Fruit fly (Drosophila melanogaster) whole organism: ENCODE data around the gene CG33648.

ENCODE experiments used
- CG8478 ChIP-seq: fragments of >200 bp; optimal IDR thresholded peaks from 2 replicates; lab custom pipeline; 2018; ENCODE audit warnings: inconsistent platforms
- psq ChIP-seq: fragments of >200 bp; optimal IDR thresholded peaks from 2 replicates; lab custom pipeline; 2017

DNA sequence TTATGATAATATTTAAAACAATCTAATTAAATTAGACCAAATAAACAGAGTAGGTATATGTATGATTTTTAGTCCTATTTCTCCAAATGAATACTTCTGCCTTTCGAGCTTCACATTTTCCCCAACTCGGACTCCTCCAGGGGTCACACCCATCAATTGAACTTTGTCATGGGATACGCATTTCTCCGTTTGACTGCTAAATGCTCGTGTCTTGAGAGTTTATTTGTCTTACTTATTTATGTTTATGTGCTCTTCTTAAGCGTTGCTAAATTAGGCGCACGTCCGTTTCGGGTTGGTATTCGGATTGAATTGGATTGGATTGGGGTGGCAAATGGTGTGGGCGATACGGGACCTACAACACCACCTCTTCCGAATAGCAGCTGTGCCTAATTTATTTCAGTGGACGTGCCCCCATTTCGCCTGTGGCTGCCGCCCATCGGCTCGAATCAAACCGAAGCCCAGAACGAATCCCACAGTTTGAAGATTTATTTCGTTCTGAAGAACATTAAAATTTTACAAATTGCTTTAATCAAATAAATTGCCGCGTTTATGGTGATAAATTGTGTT, 47.5 kb upstream of the CG33648 start:
- TF ChIP-seq CG8478 (lab: Kevin White, UChicago) (no peak), psq (lab: Kevin White, UChicago) (no peak)
